Worm (Caenorhabditis elegans) whole organism, dauer: ENCODE data around the gene srlf-14.

ENCODE experiments used
- unc-62 ChIP-seq: sonication (generic microtip); optimal IDR thresholded peaks from 2 replicates; lab custom pipeline; 2017; ENCODE audit warnings: missing biosample characterization, missing genetic modification reagents, missing genetic modification characterization

The srlf-14 gene

ce11 chrIV:10869642-10870041 lies 24.5 kb downstream of the srlf-14 start:
- TF ChIP-seq unc-62 = no peak

- TF ChIP-seq unc-62 = no peak
These were observed 25.4 kb downstream of the srlf-14 start, which contains the start of gene F13E9.11 for ce11 chrIV:10868629-10869251. Gene F13E9.11 (minus strand): TSS chrIV:10869135.

DNA sequence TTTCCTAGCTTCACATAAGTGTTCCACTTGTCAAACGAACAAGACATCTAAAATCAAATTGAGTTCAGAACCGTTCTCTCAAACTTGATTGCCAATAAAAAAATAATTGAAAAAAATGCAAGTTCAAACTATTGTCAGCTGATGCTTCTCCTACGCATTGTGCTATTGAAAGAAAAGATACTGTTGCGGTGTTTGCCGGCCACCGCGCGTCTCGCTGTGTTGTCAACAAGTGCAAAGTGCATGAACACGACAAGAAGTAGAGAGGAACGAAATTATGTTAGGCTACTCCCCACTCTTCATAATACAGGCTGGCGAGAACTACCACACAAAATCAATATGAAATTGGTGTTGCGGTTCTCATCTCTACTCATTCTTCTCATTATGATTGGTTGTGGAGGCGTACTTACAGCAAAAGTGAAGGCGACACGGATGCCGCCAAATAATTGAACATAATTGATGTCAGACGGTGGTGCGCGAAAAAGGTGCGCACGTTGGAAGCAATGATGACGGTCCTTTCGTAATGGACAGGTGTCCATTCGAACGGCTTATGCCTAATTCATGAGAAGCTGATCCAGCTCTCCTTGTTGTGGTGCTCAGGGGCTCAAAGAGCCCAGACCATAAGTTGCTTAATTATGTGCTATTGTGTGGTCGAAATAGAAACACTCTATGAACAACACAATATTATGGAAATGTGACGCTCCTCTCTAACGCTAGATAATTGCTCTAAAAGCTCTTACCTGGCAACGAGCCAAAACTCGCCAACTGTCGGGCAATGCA lies 26.6 kb downstream of the srlf-14 start:
- TF ChIP-seq unc-62 = no peak

- TF ChIP-seq unc-62 = no peak
These were observed 30.1 kb downstream of the srlf-14 start, which contains the start of gene nish-1 for ce11 chrIV:10864031-10864430. Gene nish-1 (plus strand): TSS chrIV:10864331.

DNA sequence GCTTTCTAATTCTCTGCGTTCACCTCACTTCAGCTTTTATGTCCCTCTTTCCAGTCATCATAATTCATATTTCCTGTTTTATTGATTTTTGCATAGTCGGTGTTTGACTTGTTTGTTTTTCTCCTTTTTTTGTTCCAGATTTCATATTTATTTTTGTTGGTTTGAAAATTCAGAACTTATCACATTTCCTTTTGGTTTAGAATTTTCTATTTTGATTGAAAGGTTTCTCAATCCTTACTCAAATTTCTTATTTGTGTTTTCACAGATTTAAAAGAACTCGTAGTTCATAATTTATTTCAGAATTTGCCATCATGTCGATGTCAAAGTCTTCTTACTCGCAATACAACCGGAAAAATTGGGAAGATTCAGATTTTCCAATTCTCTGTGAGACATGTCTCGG lies 33.1 kb downstream of the srlf-14 start, which contains the start of gene rbm-22:
Gene rbm-22 (plus strand): TSS at position 301 of the 400 bp plus-strand sequence.
- TF ChIP-seq unc-62 = no peak

DNA sequence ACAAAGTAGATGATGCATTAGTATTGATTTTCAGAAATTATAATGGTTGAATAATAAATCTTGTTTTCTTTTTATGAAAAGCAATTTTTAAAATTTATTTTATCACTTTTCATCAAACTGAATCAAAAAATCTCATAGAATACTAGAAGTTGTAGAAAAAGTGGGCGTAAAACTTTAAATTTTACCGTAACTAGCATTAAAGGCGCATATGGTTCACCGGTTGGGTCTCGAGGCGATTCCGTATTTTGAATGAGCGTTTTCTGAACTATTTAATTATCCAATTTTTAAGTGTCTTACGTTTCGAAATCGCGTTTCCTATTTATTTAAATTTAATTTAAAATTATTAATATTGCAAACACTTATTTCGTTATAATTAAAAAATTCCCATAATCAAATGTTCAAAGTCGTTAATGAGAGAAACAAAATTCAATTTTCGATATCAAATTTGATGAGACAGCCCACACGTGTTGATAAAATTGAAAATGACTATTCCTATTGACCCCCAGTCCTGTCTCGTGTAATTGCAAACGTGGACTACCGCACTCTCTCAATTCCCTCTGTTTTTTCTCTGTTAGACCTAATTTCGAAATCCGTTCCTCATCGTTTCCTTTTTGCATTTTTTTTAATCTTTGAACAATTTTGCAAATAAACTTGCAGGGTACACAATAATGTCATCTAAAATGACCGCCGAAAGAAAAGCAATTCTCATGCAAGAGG lies 35.7 kb downstream of the srlf-14 start, which contains the start of the genes T11G6.2 and hars-1:
Gene T11G6.2 (minus strand): TSS at position 197 of the 717 bp plus-strand sequence.
Gene hars-1 (plus strand): TSS at position 658 of the 717 bp plus-strand sequence.
- no peak for TF ChIP-seq unc-62

ce11 chrIV:10855946-10856345 lies 38.2 kb downstream of the srlf-14 start:
- TF ChIP-seq unc-62 = no peak

- TF ChIP-seq unc-62 = no peak
These were observed 39.1 kb downstream of the srlf-14 start, which contains the start of gene T11G6.3 for ce11 chrIV:10855049-10855448. Gene T11G6.3 (minus strand): TSS chrIV:10855237.

DNA sequence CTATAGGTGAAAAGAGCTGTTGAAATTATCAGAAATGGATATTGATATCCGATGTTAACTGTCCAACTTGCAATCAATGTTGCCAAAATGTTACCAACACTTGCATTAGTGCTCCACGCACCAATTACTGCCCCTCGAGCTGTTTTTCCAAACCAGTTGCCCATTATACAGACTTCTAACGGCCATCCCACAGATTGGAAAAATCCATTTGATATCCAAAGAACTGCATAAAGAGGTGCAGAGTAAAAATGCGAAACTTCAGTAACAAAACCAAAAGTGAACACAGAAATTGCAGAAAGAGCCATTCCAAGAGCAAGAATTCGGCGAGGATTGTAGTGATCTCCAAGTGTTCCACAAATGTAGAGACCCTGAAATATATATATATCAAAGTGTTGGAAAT lies 40.1 kb downstream of the srlf-14 start:
- no peak for TF ChIP-seq unc-62

DNA sequence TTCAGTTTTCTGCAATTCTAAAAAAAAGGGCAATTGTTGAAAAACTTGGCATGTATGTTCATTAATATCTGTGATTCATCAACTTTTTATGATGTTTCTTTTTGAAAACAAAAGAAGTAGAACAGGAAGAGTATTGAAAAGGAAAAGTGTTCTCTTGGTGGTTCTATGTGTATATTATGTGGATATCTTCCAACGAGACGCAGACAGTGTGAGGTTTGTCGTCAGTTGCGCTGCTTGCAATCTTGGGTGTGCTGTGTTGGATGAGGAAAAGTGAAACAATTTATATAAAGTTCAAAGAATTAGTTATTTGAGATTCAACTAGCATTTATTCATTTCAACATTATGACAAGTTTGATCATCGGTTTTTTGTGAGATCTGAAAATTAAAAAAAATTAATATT lies 41.8 kb downstream of the srlf-14 start:
- no peak for TF ChIP-seq unc-62

- TF ChIP-seq unc-62 = no peak
These were observed 42.3 kb downstream of the srlf-14 start, which contains the start of gene T11G6.4 for ce11 chrIV:10851833-10852232. Gene T11G6.4 (minus strand): TSS chrIV:10851933.

DNA sequence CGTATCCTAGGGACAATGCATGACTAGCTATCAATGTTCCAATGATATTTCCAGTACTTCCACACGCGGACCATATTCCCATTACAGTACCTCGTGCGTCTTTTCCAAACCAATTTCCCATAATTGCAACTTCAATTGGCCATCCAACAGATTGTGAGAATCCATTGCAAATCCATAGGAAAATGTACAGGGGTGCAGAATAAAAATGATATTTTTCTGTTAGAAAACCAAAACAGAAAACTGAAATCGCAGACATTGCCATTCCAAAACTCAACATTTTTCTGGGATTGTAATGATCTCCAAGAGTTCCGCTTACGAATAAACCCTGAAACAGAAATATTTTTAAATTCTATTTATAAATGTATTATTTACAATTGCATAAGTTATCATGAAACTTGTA lies 43.0 kb downstream of the srlf-14 start:
- TF ChIP-seq unc-62 = no peak
